Worm (Caenorhabditis elegans) whole organism, mixed stage, embryonic: Measurements from ENCODE around the gene F59A6.11.

ENCODE experiments used
- lin-13 ChIP-seq: fragments of 150-350 bp; optimal IDR thresholded peaks from 2 replicates; lab custom pipeline; 2014; ENCODE audit warnings: missing biosample characterization, missing genetic modification characterization
- lsy-2 ChIP-seq: fragments of 150-350 bp; optimal IDR thresholded peaks from 2 replicates; lab custom pipeline; 2014; ENCODE audit warnings: missing biosample characterization, missing genetic modification characterization
- mab-5 ChIP-seq: fragments of 150-350 bp; optimal IDR thresholded peaks from 2 replicates; lab custom pipeline; 2014; ENCODE audit warnings: missing biosample characterization, missing genetic modification characterization
- tbx-8 ChIP-seq: fragments of 200-800 bp; sonication (Bioruptor generic); optimal IDR thresholded peaks from 2 replicates; lab custom pipeline; 2018; ENCODE audit warnings: mild to moderate bottlenecking, missing genetic modification characterization, moderate library complexity, missing compliant biosample characterization
- ztf-11 ChIP-seq: fragments of 150-350 bp; optimal IDR thresholded peaks from 2 replicates; lab custom pipeline; 2014; ENCODE audit warnings: missing biosample characterization, missing genetic modification characterization

- TF ChIP-seq mab-5: no peak
- TF ChIP-seq lin-13: no peak
- TF ChIP-seq tbx-8 (GFP tag; lab: Kevin White, UChicago): no peak
- no peak for TF ChIP-seq ztf-11 (tag; lab: Kevin White, UChicago)
- no peak for TF ChIP-seq lsy-2
These were observed 47.9 kb upstream of the F59A6.11 start for ce11 chrII:5046209-5047200.
